Fruit fly (Drosophila melanogaster) whole organism: ENCODE data around the gene CG11585.

ENCODE experiments used
- CG8478 ChIP-seq: fragments of >200 bp; optimal IDR thresholded peaks from 2 replicates; lab custom pipeline; 2018; ENCODE audit warnings: inconsistent platforms
- psq ChIP-seq: fragments of >200 bp; optimal IDR thresholded peaks from 2 replicates; lab custom pipeline; 2017

dm6 chrX:14169068-14169642 lies 20.2 kb upstream of the CG11585 start, which contains the start of gene CG12480:
- TF ChIP-seq psq (lab: Kevin White, UChicago) = no peak
- no peak for TF ChIP-seq CG8478 (lab: Kevin White, UChicago)
